Fruit fly (Drosophila melanogaster): ENCODE data around the gene Sec71.

Sec71 gene

dm6 chr2L:13833058-13833457 is 39.7 kb downstream of the Sec71 start, which contains the start of the genes GatC, PolG2 and Polr2C (continued):
- TF ChIP-seq ase (GFP tag; IDR thresholded peaks at IDR 0.05) (no peak), CG2199 (GFP tag; IDR thresholded peaks at IDR 0.05) (no peak), CG34422 (GFP tag; IDR thresholded peaks at IDR 0.05) (peak; percentile 62; the same call in 1 of the 3 replicates), onecut (GFP tag; IDR thresholded peaks at IDR 0.05) (no peak), Oli (tag; optimal IDR thresholded peaks at IDR 0.05) (no peak), slou (GFP tag; optimal IDR thresholded peaks at IDR 0.05) (no peak), CG12659 (GFP tag; optimal IDR thresholded peaks at IDR 0.05) (peak; percentile 75), CG3407 (GFP tag; optimal IDR thresholded peaks at IDR 0.05) (no peak), hkb (optimal IDR thresholded peaks at IDR 0.05) (peak; percentile 74), hkb (GFP tag; IDR thresholded peaks at IDR 0.05) (no peak), pb (GFP tag; optimal IDR thresholded peaks at IDR 0.05) (no peak), Hr78 (GFP tag; optimal IDR thresholded peaks at IDR 0.05) (no peak), lilli (GFP tag; optimal IDR thresholded peaks at IDR 0.05) (peak; percentile 62), jing (GFP tag; optimal IDR thresholded peaks at IDR 0.05) (no peak), btn (GFP tag; optimal IDR thresholded peaks at IDR 0.05) (no peak), Dbx (GFP tag; IDR thresholded peaks at IDR 0.05) (no peak), Poxn (GFP tag; IDR thresholded peaks at IDR 0.05) (no peak), CG11093 (GFP tag; IDR thresholded peaks at IDR 0.05) (no peak), esg (GFP tag; conservative IDR thresholded peaks at IDR 0.05) (peak; percentile 37; the same call in 1 of the 2 replicates), Dip3 (GFP tag; optimal IDR thresholded peaks at IDR 0.05) (peak; percentile 9), NK7.1 (GFP tag; optimal IDR thresholded peaks at IDR 0.05) (no peak), NC2α (GFP tag; optimal IDR thresholded peaks at IDR 0.05) (no peak), chinmo (GFP tag; IDR thresholded peaks at IDR 0.05; ENCODE audit: partially characterized antibody) (peak; percentile 84), sima (GFP tag; optimal IDR thresholded peaks at IDR 0.05) (no peak), Optix (GFP tag; IDR thresholded peaks at IDR 0.05) (no peak), CG4617 (GFP tag; optimal IDR thresholded peaks at IDR 0.05; ENCODE audit: borderline replicate concordance) (peak; percentile 94), gsb (GFP tag; IDR thresholded peaks at IDR 0.05) (no peak), CG2120 (GFP tag; optimal IDR thresholded peaks at IDR 0.05) (peak; percentile 70), p53 (GFP tag; optimal IDR thresholded peaks at IDR 0.05) (no peak), fd96Cb (tag; optimal IDR thresholded peaks at IDR 0.05) (no peak), cg (GFP tag; optimal IDR thresholded peaks at IDR 0.05) (no peak), Awh (GFP tag; IDR thresholded peaks at IDR 0.05) (no peak), wek (GFP tag; optimal IDR thresholded peaks at IDR 0.05) (no peak), odd (GFP tag; optimal IDR thresholded peaks at IDR 0.05) (no peak), Scr (GFP tag; IDR thresholded peaks at IDR 0.05; ENCODE audit: partially characterized antibody) (peak; percentile 79), nmo (GFP tag; optimal IDR thresholded peaks at IDR 0.05) (peak; percentile 70), CG10274 (GFP tag; optimal IDR thresholded peaks at IDR 0.05) (no peak), Blimp-1 (GFP tag; optimal IDR thresholded peaks at IDR 0.05) (no peak), CG17385 (GFP tag; optimal IDR thresholded peaks at IDR 0.05) (no peak), CG3995 (GFP tag; optimal IDR thresholded peaks at IDR 0.05) (peak; percentile 42), CG1024 (GFP tag; IDR thresholded peaks at IDR 0.05) (no peak), Camta (GFP tag; optimal IDR thresholded peaks at IDR 0.05) (no peak), hth (optimal IDR thresholded peaks at IDR 0.05) (no peak), CG15073 (GFP tag; optimal IDR thresholded peaks at IDR 0.05) (no peak), CG7556 (GFP tag; optimal IDR thresholded peaks at IDR 0.05) (no peak), Hmr (GFP tag; optimal IDR thresholded peaks at IDR 0.05) (no peak), Meics (GFP tag; optimal IDR thresholded peaks at IDR 0.05) (no peak), CG1233 (GFP tag; optimal IDR thresholded peaks at IDR 0.05) (no peak), CG5245 (GFP tag; optimal IDR thresholded peaks at IDR 0.05) (no peak), zf30C (GFP tag; optimal IDR thresholded peaks at IDR 0.05) (no peak), Mrtf (GFP tag; IDR thresholded peaks at IDR 0.05) (no peak), CG8478 (optimal IDR thresholded peaks at IDR 0.05) (no peak), CG2116 (GFP tag; optimal IDR thresholded peaks at IDR 0.05) (peak; percentile 66)

Data from whole organism, embryonic.